Worm (Caenorhabditis elegans) whole organism, mixed stage, embryonic: ENCODE measurements around the gene K09H11.4.

Experiments
- M03D4.4 ChIP-seq: sonication (generic microtip); optimal IDR thresholded peaks from 2 replicates; lab custom pipeline; 2017; ENCODE audit warnings: mild to moderate bottlenecking, missing genetic modification characterization, missing compliant biosample characterization
- blmp-1 ChIP-seq: fragments of 150-350 bp; optimal IDR thresholded peaks from 2 replicates; lab custom pipeline; 2014; ENCODE audit warnings: missing biosample characterization, missing genetic modification characterization
- ceh-39 ChIP-seq: fragments of 150-350 bp; optimal IDR thresholded peaks from 2 replicates; lab custom pipeline; 2014; ENCODE audit warnings: missing biosample characterization, missing genetic modification characterization
- ceh-43 ChIP-seq: fragments of 200-800 bp; sonication (Bioruptor generic); optimal IDR thresholded peaks from 2 replicates; lab custom pipeline; 2018; ENCODE audit warnings: mild to moderate bottlenecking, missing genetic modification characterization, moderate library complexity, missing compliant biosample characterization
- lin-32 ChIP-seq: fragments of 200-800 bp; sonication (Bioruptor generic); optimal IDR thresholded peaks from 2 replicates; lab custom pipeline; 2018; ENCODE audit warnings: mild to moderate bottlenecking, missing genetic modification characterization, missing compliant biosample characterization
- mep-1 ChIP-seq: fragments of 150-350 bp; optimal IDR thresholded peaks from 2 replicates; lab custom pipeline; 2017; ENCODE audit warnings: missing biosample characterization, missing genetic modification reagents, missing genetic modification characterization, inconsistent platforms
- nhr-2 ChIP-seq: fragments of 150-350 bp; optimal IDR thresholded peaks from 2 replicates; lab custom pipeline; 2014; ENCODE audit warnings: missing biosample characterization, missing genetic modification characterization
- nhr-76 ChIP-seq: sonication (generic microtip); optimal IDR thresholded peaks from 2 replicates; lab custom pipeline; 2017; ENCODE audit warnings: missing biosample characterization, missing genetic modification characterization
- pha-4 ChIP-seq: fragments of 150-350 bp; optimal IDR thresholded peaks from 2 replicates; lab custom pipeline; 2018; ENCODE audit warnings: missing biosample characterization, missing genetic modification reagents, missing genetic modification characterization
- sptf-1 ChIP-seq: sonication (generic microtip); optimal IDR thresholded peaks from 2 replicates; lab custom pipeline; 2017; ENCODE audit warnings: mild to moderate bottlenecking, missing genetic modification characterization, moderate library complexity, missing compliant biosample characterization
- unc-120 ChIP-seq: sonication (generic microtip); optimal IDR thresholded peaks from 2 replicates; lab custom pipeline; 2017; ENCODE audit warnings: missing genetic modification characterization, missing compliant biosample characterization; ENCODE audit not compliant: poor library complexity, severe bottlenecking
- unc-39 ChIP-seq: fragments of 150-350 bp; optimal IDR thresholded peaks from 2 replicates; lab custom pipeline; 2014; ENCODE audit warnings: missing biosample characterization, missing genetic modification characterization
- ztf-11 ChIP-seq: fragments of 150-350 bp; optimal IDR thresholded peaks from 2 replicates; lab custom pipeline; 2014; ENCODE audit warnings: missing biosample characterization, missing genetic modification characterization

DNA sequence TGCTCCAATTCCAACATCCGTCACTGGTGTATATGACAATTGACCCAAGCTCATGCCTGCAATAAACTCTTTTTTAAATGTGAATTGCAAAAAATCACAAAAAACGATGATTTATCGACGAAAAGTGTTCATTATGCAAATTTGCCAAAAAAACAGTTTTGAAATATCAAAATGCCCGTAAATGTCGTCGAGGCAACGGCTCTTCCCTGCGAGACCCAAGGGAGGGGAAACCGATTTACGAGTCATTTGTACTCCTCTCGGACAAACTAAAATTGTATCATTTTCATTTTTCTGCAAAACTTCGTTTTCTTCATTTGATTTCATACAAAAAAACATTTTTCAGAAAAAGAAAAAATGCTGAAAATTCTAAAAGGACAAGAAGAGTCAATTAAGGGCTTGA lies 41.8 kb downstream of the K09H11.4 start, which contains the start of the genes hmgs-1 and F25B4.4:
- TF ChIP-seq ztf-11 (tag; lab: Kevin White, UChicago) (no peak), blmp-1 (tag; lab: Kevin White, UChicago) (no peak), pha-4 (tag; lab: Kevin White, UChicago) (peak; percentile 71), mep-1 (tag; lab: Kevin White, UChicago) (peak; percentile 95), sptf-1 (tag; lab: Kevin White, UChicago) (peak; percentile 42), nhr-2 (tag; lab: Kevin White, UChicago) (peak; percentile 47), lin-32 (GFP tag; lab: Kevin White, UChicago) (no peak), nhr-76 (tag; lab: Kevin White, UChicago) (no peak), M03D4.4 (tag; lab: Kevin White, UChicago) (no peak), unc-39 (no peak), unc-120 (tag; lab: Kevin White, UChicago) (peak; percentile 98), ceh-43 (GFP tag; lab: Kevin White, UChicago) (no peak), ceh-39 (tag; lab: Kevin White, UChicago) (peak; percentile 45)
